Worm (Caenorhabditis elegans) whole organism, L1 larva: Measurements from ENCODE around the gene C15H9.11.

Experiments
- C04F5.9 ChIP-seq: sonication (generic microtip); optimal IDR thresholded peaks from 2 replicates; lab custom pipeline; 2016; ENCODE audit warnings: missing genetic modification characterization, missing compliant biosample characterization
- C34B4.2 ChIP-seq: sonication (generic microtip); optimal IDR thresholded peaks from 2 replicates; lab custom pipeline; 2017; ENCODE audit warnings: mild to moderate bottlenecking, missing genetic modification characterization, missing compliant biosample characterization
- F16B12.6 ChIP-seq: fragments of 150-350 bp; optimal IDR thresholded peaks from 2 replicates; lab custom pipeline; 2014; ENCODE audit warnings: missing biosample characterization, missing genetic modification characterization
- aha-1 ChIP-seq: fragments of 150-350 bp; optimal IDR thresholded peaks from 2 replicates; lab custom pipeline; 2014; ENCODE audit warnings: missing biosample characterization, missing genetic modification characterization
- blmp-1 ChIP-seq: fragments of 150-350 bp; optimal IDR thresholded peaks from 2 replicates; lab custom pipeline; 2014; ENCODE audit warnings: missing biosample characterization, missing genetic modification characterization
- ceh-63 ChIP-seq: fragments of 200-800 bp; sonication (Bioruptor generic); optimal IDR thresholded peaks from 2 replicates; lab custom pipeline; 2018; ENCODE audit warnings: mild to moderate bottlenecking, missing genetic modification characterization, missing compliant biosample characterization
- ceh-82 ChIP-seq, 3 experiments: fragments of 150-350 bp in 1 of 3; sonication (generic microtip) in 2 of 3; optimal IDR thresholded peaks; 2 replicates each; lab custom pipeline; 2014 to 2017; ENCODE audit warnings: missing biosample characterization in 3 of 3, missing genetic modification characterization in 3 of 3
- ceh-90 ChIP-seq: sonication (generic microtip); optimal IDR thresholded peaks from 2 replicates; lab custom pipeline; 2016; ENCODE audit warnings: missing genetic modification characterization, missing compliant biosample characterization
- dsc-1 ChIP-seq: sonication (generic microtip); optimal IDR thresholded peaks from 2 replicates; lab custom pipeline; 2016; ENCODE audit warnings: mild to moderate bottlenecking, missing genetic modification characterization, missing compliant biosample characterization
- efl-1 ChIP-seq, 4 experiments: fragments of 150-350 bp; optimal IDR thresholded peaks in 3 of 4; peaks in 1 of 4; 1 replicate in 1 of 4; 2 replicates in 3 of 4; lab custom pipeline; 2014; ENCODE audit warnings: missing biosample characterization in 2 of 4, missing genetic modification characterization in 2 of 4, missing genetic modification reagents in 2 of 4
- egl-13 ChIP-seq: sonication (generic microtip); optimal IDR thresholded peaks from 2 replicates; lab custom pipeline; 2016; ENCODE audit warnings: missing genotype, missing genetic modification reagents, missing genetic modification characterization, missing compliant biosample characterization
- egl-27 ChIP-seq, 2 experiments: fragments of 150-350 bp in 1 of 2; sonication (generic microtip); optimal IDR thresholded peaks; 3 replicates each; lab custom pipeline; 2017 to 2018; ENCODE audit warnings: missing biosample characterization in 2 of 2, missing genetic modification characterization in 2 of 2, missing genetic modification reagents in 2 of 2
- elt-2 ChIP-seq: sonication (generic microtip); optimal IDR thresholded peaks from 2 replicates; lab custom pipeline; 2016; ENCODE audit warnings: missing genetic modification characterization, mild to moderate bottlenecking, inconsistent platforms, missing compliant biosample characterization, missing genetic modification reagents
- elt-3 ChIP-seq, 6 experiments: fragments of 150-350 bp in 1 of 6; sonication (generic microtip); optimal IDR thresholded peaks; 2 replicates each; lab custom pipeline; 2017 to 2018; ENCODE audit warnings: missing biosample characterization in 6 of 6, missing genetic modification characterization in 6 of 6, inconsistent platforms in 1 of 6
- ets-5 ChIP-seq: fragments of 200-800 bp; sonication (Bioruptor generic); IDR thresholded peaks from 2 replicates; pipeline ENCODE4 v1.3.6; 2022; ENCODE audit warnings: missing genetic modification characterization, missing compliant biosample characterization
- fkh-10 ChIP-seq: sonication (generic microtip); optimal IDR thresholded peaks from 2 replicates; lab custom pipeline; 2017; ENCODE audit warnings: missing biosample characterization, missing genetic modification reagents, missing genetic modification characterization
- fkh-4 ChIP-seq: sonication (generic microtip); optimal IDR thresholded peaks from 2 replicates; lab custom pipeline; 2016; ENCODE audit warnings: missing compliant biosample characterization, missing genetic modification characterization, borderline replicate concordance
- fkh-8 ChIP-seq: sonication (generic microtip); optimal IDR thresholded peaks from 2 replicates; lab custom pipeline; 2016; ENCODE audit warnings: mild to moderate bottlenecking, missing genetic modification characterization, missing compliant biosample characterization
- fos-1 ChIP-seq: fragments of 150-350 bp; optimal IDR thresholded peaks from 2 replicates; lab custom pipeline; 2014; ENCODE audit warnings: missing biosample characterization, missing genetic modification characterization
- grh-1 ChIP-seq: fragments of 200-800 bp; sonication (Bioruptor generic); IDR thresholded peaks from 2 replicates; pipeline ENCODE4 v1.3.6; 2022; ENCODE audit warnings: missing genetic modification reagents, missing genetic modification characterization, missing compliant biosample characterization
- hlh-17 ChIP-seq: fragments of 200-800 bp; sonication (Bioruptor generic); optimal IDR thresholded peaks from 2 replicates; lab custom pipeline; 2018; ENCODE audit warnings: missing genetic modification characterization, mild to moderate bottlenecking, missing compliant biosample characterization, moderate library complexity, borderline replicate concordance
- hlh-4 ChIP-seq: sonication (generic microtip); optimal IDR thresholded peaks from 2 replicates; lab custom pipeline; 2016; ENCODE audit warnings: mild to moderate bottlenecking, missing genetic modification characterization, missing compliant biosample characterization
- lin-35 ChIP-seq, 2 experiments: fragments of 150-350 bp; optimal IDR thresholded peaks; 2 replicates each; lab custom pipeline; 2014; ENCODE audit warnings: missing biosample characterization in 2 of 2, missing genetic modification characterization in 2 of 2, missing genetic modification reagents in 2 of 2
- lir-3 ChIP-seq: sonication (generic microtip); optimal IDR thresholded peaks from 2 replicates; lab custom pipeline; 2016; ENCODE audit warnings: mild to moderate bottlenecking, missing genetic modification characterization, moderate library complexity, missing compliant biosample characterization; ENCODE audit not compliant: poor library complexity
- lsy-2 ChIP-seq, 2 experiments: fragments of 150-350 bp; optimal IDR thresholded peaks; 2 replicates each; lab custom pipeline; 2014; ENCODE audit warnings: missing biosample characterization in 2 of 2, missing genetic modification characterization in 2 of 2
- mef-2 ChIP-seq: fragments of 150-350 bp; optimal IDR thresholded peaks from 2 replicates; lab custom pipeline; 2014; ENCODE audit warnings: missing biosample characterization, missing genetic modification characterization
- mep-1 ChIP-seq: fragments of 150-350 bp; optimal IDR thresholded peaks from 2 replicates; lab custom pipeline; 2014; ENCODE audit warnings: missing biosample characterization, missing genetic modification characterization
- nhr-12 ChIP-seq: sonication (generic microtip); optimal IDR thresholded peaks from 2 replicates; lab custom pipeline; 2017; ENCODE audit warnings: missing biosample characterization, missing genetic modification characterization
- nhr-19 ChIP-seq: fragments of 200-800 bp; sonication (Bioruptor generic); conservative IDR thresholded peaks from 2 replicates; pipeline ENCODE4 v1.3.6; 2022; ENCODE audit warnings: missing genetic modification characterization, missing compliant biosample characterization
- nhr-237 ChIP-seq: fragments of 150-350 bp; optimal IDR thresholded peaks from 2 replicates; lab custom pipeline; 2014; ENCODE audit warnings: missing biosample characterization, missing genetic modification characterization
- nhr-47 ChIP-seq: sonication (generic microtip); optimal IDR thresholded peaks from 2 replicates; lab custom pipeline; 2016; ENCODE audit warnings: mild to moderate bottlenecking, missing genetic modification characterization, moderate library complexity, missing compliant biosample characterization
- nhr-84 ChIP-seq: sonication (generic microtip); optimal IDR thresholded peaks from 2 replicates; lab custom pipeline; 2017; ENCODE audit warnings: missing biosample characterization, missing genetic modification characterization
- nhr-85 ChIP-seq: sonication (generic microtip); peaks from one replicate; lab custom pipeline; 2016; ENCODE audit warnings: missing genetic modification characterization, inconsistent platforms, missing compliant biosample characterization
- nhr-90 ChIP-seq: sonication (generic microtip); optimal IDR thresholded peaks from 2 replicates; lab custom pipeline; 2016; ENCODE audit warnings: mild to moderate bottlenecking, missing genetic modification characterization, missing compliant biosample characterization; ENCODE audit not compliant: poor library complexity
- pax-3 ChIP-seq: fragments of 200-800 bp; sonication (Bioruptor generic); optimal IDR thresholded peaks from 2 replicates; lab custom pipeline; 2018; ENCODE audit warnings: mild to moderate bottlenecking, missing genetic modification characterization, moderate library complexity, missing compliant biosample characterization
- pqm-1 ChIP-seq: sonication (generic microtip); optimal IDR thresholded peaks from 3 replicates; lab custom pipeline; 2017; ENCODE audit warnings: missing biosample characterization, missing genetic modification characterization
- rnt-1 ChIP-seq: sonication (generic microtip); optimal IDR thresholded peaks from 2 replicates; lab custom pipeline; 2016; ENCODE audit warnings: mild to moderate bottlenecking, missing genetic modification characterization, moderate library complexity, missing compliant biosample characterization
- snpc-4 ChIP-seq: fragments of 150-350 bp; optimal IDR thresholded peaks from 2 replicates; lab custom pipeline; 2014; ENCODE audit warnings: missing biosample characterization, missing genetic modification characterization
- snu-23 ChIP-seq: sonication (generic microtip); optimal IDR thresholded peaks from 2 replicates; lab custom pipeline; 2016; ENCODE audit warnings: missing genetic modification characterization, missing compliant biosample characterization
- sox-4 ChIP-seq: sonication (generic microtip); optimal IDR thresholded peaks from 2 replicates; lab custom pipeline; 2016; ENCODE audit warnings: missing genetic modification characterization, missing compliant biosample characterization
- tlp-1 ChIP-seq: fragments of 150-350 bp; optimal IDR thresholded peaks from 2 replicates; lab custom pipeline; 2014; ENCODE audit warnings: missing biosample characterization, missing genetic modification characterization
- unc-130 ChIP-seq: fragments of 150-350 bp; optimal IDR thresholded peaks from 2 replicates; lab custom pipeline; 2017; ENCODE audit warnings: missing biosample characterization, missing genetic modification characterization, inconsistent platforms
- unc-62 ChIP-seq: fragments of 150-350 bp; optimal IDR thresholded peaks from 2 replicates; lab custom pipeline; 2014; ENCODE audit warnings: missing biosample characterization, missing genetic modification reagents, missing genetic modification characterization
- unc-86 ChIP-seq: sonication (generic microtip); optimal IDR thresholded peaks from 2 replicates; lab custom pipeline; 2016; ENCODE audit warnings: missing genetic modification characterization, missing compliant biosample characterization
- unc-98 ChIP-seq: fragments of 200-800 bp; sonication (Bioruptor generic); IDR thresholded peaks from 2 replicates; pipeline ENCODE4 v1.3.6; 2022; ENCODE audit warnings: missing genetic modification characterization, missing compliant biosample characterization
- xbp-1 ChIP-seq: sonication (generic microtip); optimal IDR thresholded peaks from 2 replicates; lab custom pipeline; 2016; ENCODE audit warnings: missing genetic modification characterization, missing compliant biosample characterization
- ztf-4 ChIP-seq: fragments of 150-350 bp; optimal IDR thresholded peaks from 2 replicates; lab custom pipeline; 2014; ENCODE audit warnings: missing biosample characterization, missing genetic modification characterization

C15H9.11 gene

DNA sequence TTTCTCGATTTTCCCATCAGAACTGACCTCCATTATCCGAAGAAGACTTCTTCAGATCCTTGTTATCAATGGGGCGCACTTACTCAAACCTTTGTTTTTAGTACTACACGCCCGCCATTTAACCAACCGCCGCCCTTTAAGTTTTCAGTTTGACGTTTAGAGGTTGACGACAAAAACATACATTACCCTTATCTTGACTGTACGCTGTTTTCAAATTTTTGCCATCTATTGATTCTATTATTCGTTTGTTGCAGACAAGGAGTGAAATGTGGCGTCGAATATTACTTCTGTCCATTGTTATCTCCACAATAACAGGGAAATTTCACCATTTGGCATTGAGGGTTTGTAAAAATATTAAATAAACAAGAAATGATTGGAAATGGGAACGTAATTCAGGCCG, 10.2 kb downstream of the C15H9.11 start, which contains the start of gene C15H9.5:
TSS of gene C15H9.5 (plus strand) at position 255 of the 400 bp plus-strand sequence.
- TF ChIP-seq unc-86 (no peak), lsy-2 (tag; optimal IDR thresholded peaks at IDR 0.05; lab: Kevin White, UChicago) (peak in 1 of 2 experiments; percentile 28), C04F5.9 (no peak), pqm-1 (tag; lab: Kevin White, UChicago) (no peak), fkh-4 (tag; lab: Kevin White, UChicago) (no peak), mep-1 (tag; lab: Kevin White, UChicago) (peak; percentile 33), ceh-63 (GFP tag; lab: Kevin White, UChicago) (no peak), dsc-1 (tag; lab: Kevin White, UChicago) (no peak), ceh-90 (tag; lab: Kevin White, UChicago) (no peak), unc-98 (GFP tag; lab: Robert Waterston, UW) (no peak), nhr-12 (no peak), tlp-1 (tag; lab: Kevin White, UChicago) (no peak), hlh-4 (tag; lab: Kevin White, UChicago) (no peak), lin-35 (GFP tag; optimal IDR thresholded peaks at IDR 0.05; lab: Kevin White, UChicago) (no peak), fos-1 (no peak), nhr-85 (tag; lab: Kevin White, UChicago) (no peak), xbp-1 (tag; lab: Kevin White, UChicago) (peak; percentile 76), hlh-17 (GFP tag; lab: Kevin White, UChicago) (no peak), snpc-4 (tag; lab: Kevin White, UChicago) (no peak), pax-3 (no peak), lir-3 (tag; lab: Kevin White, UChicago) (no peak), nhr-90 (no peak), nhr-19 (GFP tag; lab: Robert Waterston, UW) (no peak), ets-5 (GFP tag; lab: Robert Waterston, UW) (no peak)

ce11 chrX:6092533-6092932, 10.7 kb downstream of the C15H9.11 start:
- no peak for TF ChIP-seq ztf-4 (tag; lab: Kevin White, UChicago)
- TF ChIP-seq nhr-237 = no peak
- TF ChIP-seq fkh-8 (tag; lab: Kevin White, UChicago) = no peak
- TF ChIP-seq aha-1 (tag; lab: Kevin White, UChicago) = no peak
- no peak for TF ChIP-seq xbp-1 (tag; lab: Kevin White, UChicago)
- no peak for TF ChIP-seq mef-2
- no peak for TF ChIP-seq sox-4 (tag; lab: Kevin White, UChicago)
- no peak for TF ChIP-seq nhr-84 (tag; lab: Kevin White, UChicago)
- TF ChIP-seq egl-13 = no peak
- no peak for TF ChIP-seq snu-23 (GFP tag; lab: Kevin White, UChicago)
- no peak for TF ChIP-seq grh-1 (GFP tag; lab: Robert Waterston, UW)
- TF ChIP-seq hlh-4 (tag; lab: Kevin White, UChicago) = no peak
- peak; percentile 69 for TF ChIP-seq nhr-85 (tag; lab: Kevin White, UChicago)
- TF ChIP-seq nhr-47 (tag; lab: Kevin White, UChicago) = no peak
- peak; percentile 72 for TF ChIP-seq blmp-1 (tag; lab: Kevin White, UChicago)
- TF ChIP-seq fkh-10 = no peak
- TF ChIP-seq ceh-82 (tag; optimal IDR thresholded peaks at IDR 0.05; lab: Kevin White, UChicago) = no peak
- peak in 1 of 6 experiments; percentile 21 for TF ChIP-seq elt-3 (tag; optimal IDR thresholded peaks at IDR 0.05; lab: Kevin White, UChicago)
- TF ChIP-seq unc-130 (tag; lab: Kevin White, UChicago) = no peak
- no peak for TF ChIP-seq egl-27 (tag; optimal IDR thresholded peaks at IDR 0.05; lab: Kevin White, UChicago)
- no peak for TF ChIP-seq C34B4.2
- TF ChIP-seq unc-62 (GFP tag; lab: Kevin White, UChicago) = no peak
- no peak for TF ChIP-seq elt-2 (tag; lab: Kevin White, UChicago)
- peak; percentile 29 for TF ChIP-seq rnt-1 (tag; lab: Kevin White, UChicago)
- TF ChIP-seq tlp-1 (tag; lab: Kevin White, UChicago) = no peak
- TF ChIP-seq F16B12.6 (tag; lab: Kevin White, UChicago) = no peak
- no peak for TF ChIP-seq efl-1 (optimal IDR thresholded peaks at IDR 0.05; lab: Kevin White, UChicago)
- no peak for TF ChIP-seq efl-1 (GFP tag; optimal IDR thresholded peaks at IDR 0.05 in 1 of 2; lab: Kevin White, UChicago)
- no peak for TF ChIP-seq lsy-2 (tag; optimal IDR thresholded peaks at IDR 0.05; lab: Kevin White, UChicago)
- TF ChIP-seq, all 84 proteins: peak for 4
